Worm (Caenorhabditis elegans) whole organism, L4 larva: ENCODE data around the gene lron-1.

Experiments
- F44E2.7 ChIP-seq: fragments of 200-800 bp; sonication (Bioruptor generic); IDR thresholded peaks from 2 replicates; pipeline ENCODE4 v2.1.2; 2022; ENCODE audit warnings: missing genetic modification characterization, missing compliant biosample characterization
- F49E8.2 ChIP-seq: sonication (generic microtip); optimal IDR thresholded peaks from 2 replicates; lab custom pipeline; 2016; ENCODE audit warnings: missing compliant biosample characterization, mild to moderate bottlenecking, missing genetic modification characterization, borderline replicate concordance
- Y105C5A.15 ChIP-seq: fragments of 200-800 bp; sonication (Bioruptor generic); IDR thresholded peaks from 2 replicates; pipeline ENCODE4 v1.3.6; 2022; ENCODE audit warnings: missing genetic modification characterization, missing compliant biosample characterization
- Y48G9A.11 ChIP-seq: fragments of 200-800 bp; sonication (Bioruptor generic); IDR thresholded peaks from 2 replicates; pipeline ENCODE4 v1.3.6; 2022; ENCODE audit warnings: missing genetic modification reagents, missing genetic modification characterization, missing compliant biosample characterization
- Y5F2A.4 ChIP-seq: fragments of 200-800 bp; sonication (Bioruptor generic); optimal IDR thresholded peaks from 2 replicates; lab custom pipeline; 2018; ENCODE audit warnings: mild to moderate bottlenecking, missing genetic modification characterization, missing compliant biosample characterization
- ZK337.2 ChIP-seq: fragments of 200-800 bp; sonication (Bioruptor generic); IDR thresholded peaks from 2 replicates; pipeline ENCODE4 v1.3.6; 2022; ENCODE audit warnings: missing genetic modification reagents, missing genetic modification characterization, missing compliant biosample characterization
- aha-1 ChIP-seq: fragments of 150-350 bp; peaks from one replicate; lab custom pipeline; 2014; ENCODE audit warnings: missing biosample characterization, missing genetic modification characterization
- aly-2 ChIP-seq: sonication (generic microtip); optimal IDR thresholded peaks from 2 replicates; lab custom pipeline; 2018; ENCODE audit warnings: missing biosample characterization, missing genetic modification characterization
- ama-1 ChIP-seq: fragments of 150-350 bp; optimal IDR thresholded peaks from 2 replicates; lab custom pipeline; 2014; ENCODE audit warnings: inconsistent platforms, mixed read lengths
- ceh-28 ChIP-seq: fragments of 150-350 bp; optimal IDR thresholded peaks from 2 replicates; lab custom pipeline; 2014; ENCODE audit warnings: missing biosample characterization, missing genetic modification reagents, missing genetic modification characterization
- ceh-82 ChIP-seq: sonication (generic microtip); optimal IDR thresholded peaks from 2 replicates; lab custom pipeline; 2017; ENCODE audit warnings: missing biosample characterization, missing genetic modification characterization
- cey-2 ChIP-seq: sonication (generic microtip); optimal IDR thresholded peaks from 3 replicates; lab custom pipeline; 2017; ENCODE audit warnings: missing genetic modification characterization, mild to moderate bottlenecking, missing compliant biosample characterization, antibody characterized with exemption, borderline replicate concordance; ENCODE audit not compliant: insufficient read depth
- daf-16 ChIP-seq, 3 experiments: sonication (generic microtip); optimal IDR thresholded peaks; 2 replicates each; lab custom pipeline; 2016 to 2017; ENCODE audit warnings: missing genetic modification characterization in 3 of 3, missing genetic modification reagents in 3 of 3, mild to moderate bottlenecking in 2 of 3, missing compliant biosample characterization in 2 of 3, missing biosample characterization in 1 of 3, moderate library complexity in 1 of 3
- dmd-6 ChIP-seq: fragments of 200-800 bp; sonication (Bioruptor generic); IDR thresholded peaks from 2 replicates; pipeline ENCODE4 v1.3.6; 2022; ENCODE audit warnings: missing genetic modification reagents, missing genetic modification characterization, missing compliant biosample characterization
- duxl-1 ChIP-seq: sonication (generic microtip); optimal IDR thresholded peaks from 2 replicates; lab custom pipeline; 2016; ENCODE audit warnings: mild to moderate bottlenecking, missing genetic modification characterization, moderate library complexity, missing compliant biosample characterization; ENCODE audit not compliant: poor library complexity
- dve-1 ChIP-seq: sonication (generic microtip); optimal IDR thresholded peaks from 2 replicates; lab custom pipeline; 2017; ENCODE audit warnings: antibody characterized with exemption, mild to moderate bottlenecking, missing genetic modification characterization, missing compliant biosample characterization; ENCODE audit not compliant: insufficient read depth
- egl-27 ChIP-seq: sonication (generic microtip); optimal IDR thresholded peaks from 3 replicates; lab custom pipeline; 2017; ENCODE audit warnings: missing biosample characterization, missing genetic modification reagents, missing genetic modification characterization
- egl-43 ChIP-seq: fragments of 200-800 bp; sonication (Bioruptor generic); IDR thresholded peaks from 2 replicates; pipeline ENCODE4 v1.3.6; 2022; ENCODE audit warnings: missing genetic modification reagents, missing genetic modification characterization, missing compliant biosample characterization
- fos-1 ChIP-seq: fragments of 150-350 bp; optimal IDR thresholded peaks from 2 replicates; lab custom pipeline; 2014; ENCODE audit warnings: missing biosample characterization, missing genetic modification characterization
- hif-1 ChIP-seq, 2 experiments: sonication (generic microtip); optimal IDR thresholded peaks; 2 replicates each; lab custom pipeline; 2016 to 2017; ENCODE audit warnings: missing compliant biosample characterization in 2 of 2, missing genetic modification characterization in 2 of 2, missing genetic modification reagents in 2 of 2, missing genotype in 2 of 2, mild to moderate bottlenecking in 1 of 2
- hlh-11 ChIP-seq: fragments of 200-800 bp; sonication (Bioruptor generic); optimal IDR thresholded peaks from 2 replicates; lab custom pipeline; 2018; ENCODE audit warnings: mild to moderate bottlenecking, missing genetic modification characterization, missing compliant biosample characterization
- hlh-30 ChIP-seq: sonication (generic microtip); optimal IDR thresholded peaks from 2 replicates; lab custom pipeline; 2017; ENCODE audit warnings: antibody characterized with exemption, mild to moderate bottlenecking, missing genetic modification characterization, missing compliant biosample characterization; ENCODE audit not compliant: insufficient read depth
- hmg-1.1 ChIP-seq: fragments of 200-800 bp; sonication (Bioruptor generic); IDR thresholded peaks from 2 replicates; pipeline ENCODE4 v1.3.6; 2022; ENCODE audit warnings: missing genetic modification reagents, missing genetic modification characterization, missing compliant biosample characterization
- lin-13 ChIP-seq: fragments of 150-350 bp; optimal IDR thresholded peaks from 2 replicates; lab custom pipeline; 2014; ENCODE audit warnings: missing biosample characterization, missing genetic modification reagents, missing genetic modification characterization
- lin-39 ChIP-seq: fragments of 150-350 bp; optimal IDR thresholded peaks from 2 replicates; lab custom pipeline; 2014; ENCODE audit warnings: missing biosample characterization, missing genetic modification reagents, missing genetic modification characterization
- lir-3 ChIP-seq: sonication (generic microtip); optimal IDR thresholded peaks from 2 replicates; lab custom pipeline; 2016; ENCODE audit warnings: mild to moderate bottlenecking, missing genetic modification characterization, missing compliant biosample characterization
- lsy-2 ChIP-seq, 2 experiments: fragments of 150-350 bp in 1 of 2; sonication (generic microtip) in 1 of 2; optimal IDR thresholded peaks; 2 replicates each; lab custom pipeline; 2014 to 2017; ENCODE audit warnings: missing biosample characterization in 2 of 2, missing genetic modification characterization in 2 of 2
- mdl-1 ChIP-seq, 2 experiments: fragments of 150-350 bp in 1 of 2; sonication (generic microtip) in 1 of 2; optimal IDR thresholded peaks; 2 replicates each; lab custom pipeline; 2014 to 2017; ENCODE audit warnings: missing biosample characterization in 2 of 2, missing genetic modification characterization in 2 of 2
- mep-1 ChIP-seq: fragments of 150-350 bp; sonication (generic microtip); optimal IDR thresholded peaks from 3 replicates; lab custom pipeline; 2014; ENCODE audit warnings: missing biosample characterization, missing genetic modification characterization
- mes-2 ChIP-seq: sonication (generic microtip); optimal IDR thresholded peaks from 2 replicates; lab custom pipeline; 2016; ENCODE audit warnings: missing genotype, mild to moderate bottlenecking, missing genetic modification characterization, missing compliant biosample characterization; ENCODE audit not compliant: poor library complexity, severe bottlenecking
- mxl-2 ChIP-seq: fragments of 200-800 bp; sonication (Bioruptor generic); conservative IDR thresholded peaks from 2 replicates; pipeline ENCODE4 v1.3.6; 2022; ENCODE audit warnings: missing genetic modification reagents, missing genetic modification characterization, missing compliant biosample characterization
- mxl-3 ChIP-seq: fragments of 200-800 bp; sonication (Bioruptor generic); optimal IDR thresholded peaks from 2 replicates; lab custom pipeline; 2018; ENCODE audit warnings: mild to moderate bottlenecking, missing genetic modification characterization, missing compliant biosample characterization
- nhr-102 ChIP-seq: sonication (generic microtip); optimal IDR thresholded peaks from 2 replicates; lab custom pipeline; 2016; ENCODE audit warnings: mild to moderate bottlenecking, missing genetic modification characterization, moderate library complexity, missing compliant biosample characterization
- nhr-25 ChIP-seq: sonication (generic microtip); optimal IDR thresholded peaks from 2 replicates; lab custom pipeline; 2017; ENCODE audit warnings: missing genetic modification characterization, mild to moderate bottlenecking, missing compliant biosample characterization, antibody characterized with exemption, moderate library complexity, borderline replicate concordance; ENCODE audit not compliant: insufficient read depth
- nhr-77 ChIP-seq: fragments of 150-350 bp; optimal IDR thresholded peaks from 2 replicates; lab custom pipeline; 2014; ENCODE audit warnings: missing biosample characterization, missing genetic modification characterization
- pqm-1 ChIP-seq: sonication (generic microtip); optimal IDR thresholded peaks from 2 replicates; lab custom pipeline; 2017; ENCODE audit warnings: missing biosample characterization, missing genetic modification characterization
- rbr-2 ChIP-seq: sonication (generic microtip); optimal IDR thresholded peaks from 2 replicates; lab custom pipeline; 2016; ENCODE audit warnings: missing genotype, missing genetic modification characterization, missing compliant biosample characterization
- set-16 ChIP-seq: fragments of 200-800 bp; sonication (Bioruptor generic); IDR thresholded peaks from 2 replicates; pipeline ENCODE4 v1.3.6; 2022; ENCODE audit warnings: missing genetic modification reagents, missing genetic modification characterization, missing compliant biosample characterization
- tag-97 ChIP-seq: fragments of 200-800 bp; sonication (Bioruptor generic); IDR thresholded peaks from 2 replicates; pipeline ENCODE4 v1.3.6; 2022; ENCODE audit warnings: missing genetic modification characterization, missing compliant biosample characterization
- unc-62 ChIP-seq, 3 experiments: fragments of 150-350 bp in 1 of 3; sonication (generic microtip); optimal IDR thresholded peaks in 2 of 3; peaks in 1 of 3; 1 replicate in 1 of 3; 2 replicates in 2 of 3; lab custom pipeline; 2014 to 2017; ENCODE audit warnings: missing biosample characterization in 3 of 3, missing genetic modification characterization in 3 of 3, missing genetic modification reagents in 3 of 3, missing genotype in 1 of 3
- zag-1 ChIP-seq: fragments of 150-350 bp; optimal IDR thresholded peaks from 2 replicates; lab custom pipeline; 2014; ENCODE audit warnings: missing biosample characterization, missing genetic modification characterization
- zip-2 ChIP-seq: fragments of 150-350 bp; optimal IDR thresholded peaks from 2 replicates; lab custom pipeline; 2014; ENCODE audit warnings: missing biosample characterization, missing genetic modification characterization

The lron-1 gene

ce11 chrX:14580853-14581252 is 8.3 kb downstream of the lron-1 start:
- TF ChIP-seq duxl-1 (no peak), hlh-30 (tag; lab: Kevin White, UChicago) (no peak), Y105C5A.15 (GFP tag; lab: Robert Waterston, UW) (no peak)

ce11 chrX:14581429-14581828 is 8.9 kb downstream of the lron-1 start, which contains the start of gene sym-1:
Gene sym-1 (plus strand): TSS chrX:14581622.
- peak; percentile 57 for TF ChIP-seq mxl-3 (GFP tag; lab: Kevin White, UChicago)
- TF ChIP-seq ceh-82 = no peak
- TF ChIP-seq hlh-11 = peak; percentile 26
- peak; percentile 69 for TF ChIP-seq nhr-25 (tag; lab: Kevin White, UChicago)

- TF ChIP-seq ceh-82 (no peak), mes-2 (tag; lab: Kevin White, UChicago) (peak; percentile 9), lir-3 (no peak), ZK337.2 (GFP tag; lab: Robert Waterston, UW) (no peak), duxl-1 (peak; percentile 74), Y48G9A.11 (no peak), ceh-28 (tag; lab: Kevin White, UChicago) (no peak), tag-97 (GFP tag; lab: Robert Waterston, UW) (no peak), aha-1 (peak; percentile 41)
These were observed 11.8 kb downstream of the lron-1 start for ce11 chrX:14584335-14584734.

- TF ChIP-seq mdl-1 (tag; optimal IDR thresholded peaks at IDR 0.05; lab: Kevin White, UChicago) (peak; percentile 38 to 64), hlh-11 (peak; percentile 46), ama-1 (lab: Kevin White, UChicago) (no peak), mep-1 (tag; lab: Kevin White, UChicago) (peak; percentile 67), pqm-1 (peak; percentile 0), lin-13 (no peak), aha-1 (peak; percentile 98), nhr-77 (tag; lab: Kevin White, UChicago) (no peak), lsy-2 (tag; optimal IDR thresholded peaks at IDR 0.05; lab: Kevin White, UChicago) (peak in 1 of 2 experiments; percentile 29), unc-62 (GFP tag; optimal IDR thresholded peaks at IDR 0.05 in 1 of 2; lab: Kevin White, UChicago) (no peak), unc-62 (tag; optimal IDR thresholded peaks at IDR 0.05; lab: Kevin White, UChicago) (no peak), rbr-2 (tag; lab: Kevin White, UChicago) (peak; percentile 32), lin-39 (tag; lab: Kevin White, UChicago) (no peak), aly-2 (no peak), nhr-102 (tag; lab: Kevin White, UChicago) (no peak), mxl-3 (GFP tag; lab: Kevin White, UChicago) (peak; percentile 90), cey-2 (tag; lab: Kevin White, UChicago) (no peak), hmg-1.1 (GFP tag; lab: Robert Waterston, UW) (peak; percentile 7; the same call in 1 of the 2 replicates), fos-1 (tag; lab: Kevin White, UChicago) (no peak), mxl-2 (GFP tag; lab: Robert Waterston, UW) (no peak), zip-2 (tag; lab: Kevin White, UChicago) (no peak), set-16 (no peak), hif-1 (tag; optimal IDR thresholded peaks at IDR 0.05; lab: Kevin White, UChicago) (no peak), ZK337.2 (GFP tag; lab: Robert Waterston, UW) (no peak), daf-16 (GFP tag; optimal IDR thresholded peaks at IDR 0.05; lab: Kevin White, UChicago) (no peak), daf-16 (tag; optimal IDR thresholded peaks at IDR 0.05; lab: Kevin White, UChicago) (peak; percentile 59), zag-1 (tag; lab: Kevin White, UChicago) (no peak), F44E2.7 (GFP tag; lab: Robert Waterston, UW) (no peak), dmd-6 (GFP tag; lab: Robert Waterston, UW) (peak; percentile 55), egl-27 (tag; lab: Kevin White, UChicago) (no peak), egl-43 (no peak), dve-1 (tag; lab: Kevin White, UChicago) (no peak), hlh-30 (tag; lab: Kevin White, UChicago) (peak; percentile 50), F49E8.2 (tag; lab: Kevin White, UChicago) (no peak), Y5F2A.4 (no peak)
These were observed 16.7 kb downstream of the lron-1 start, which contains the start of the genes C44H4.4 and tap-1 for ce11 chrX:14589051-14589736. Gene C44H4.4 (minus strand): TSS chrX:14589101. Gene tap-1 (plus strand): TSS chrX:14589624.
